Worm (Caenorhabditis elegans): ENCODE measurements around the gene EGAP5.1.

- TF ChIP-seq ama-1 (optimal IDR thresholded peaks at IDR 0.05), result no peak
- TF ChIP-seq ceh-14 (tag; optimal IDR thresholded peaks at IDR 0.05), result no peak
- TF ChIP-seq sox-4 (tag; optimal IDR thresholded peaks at IDR 0.05), result no peak
- no peak for TF ChIP-seq unc-55 (GFP tag; optimal IDR thresholded peaks at IDR 0.05)
- TF ChIP-seq dmd-4 (tag; optimal IDR thresholded peaks at IDR 0.05; ENCODE audit: borderline replicate concordance), result no peak
- TF ChIP-seq hlh-15 (tag; optimal IDR thresholded peaks at IDR 0.05), result no peak
Measured at ce11 chrX:5124288-5124687, 38.6 kb upstream of the EGAP5.1 start.
